Worm (Caenorhabditis elegans): ENCODE results near the gene F28B4.1.

Gene F28B4.1

DNA sequence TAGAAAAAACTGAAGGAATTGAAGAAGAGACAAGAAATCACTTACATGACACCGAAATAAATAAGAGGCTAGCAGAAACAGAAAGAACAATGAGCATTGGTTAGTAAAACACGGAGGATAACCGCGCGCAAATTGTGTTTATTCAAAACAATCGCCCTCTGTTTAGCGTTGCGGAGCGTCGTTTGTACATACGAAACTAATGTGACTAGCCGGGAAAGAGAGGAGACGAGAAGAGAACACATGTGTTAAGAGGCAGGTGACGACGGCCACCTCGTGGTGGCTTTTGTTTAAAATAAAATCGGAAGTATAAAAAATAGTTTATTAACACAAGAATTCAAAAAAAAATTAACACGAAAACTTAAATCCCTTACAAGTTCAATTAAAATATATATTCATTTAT, 40.9 kb downstream of the F28B4.1 start, which contains the start of gene F40F4.7 (continued):
- TF ChIP-seq fkh-10 (GFP tag; optimal IDR thresholded peaks at IDR 0.05) = no peak
- no peak for TF ChIP-seq elt-1 (tag; optimal IDR thresholded peaks at IDR 0.05)
- no peak for TF ChIP-seq nhr-28 (tag; optimal IDR thresholded peaks at IDR 0.05)
- peak; percentile 45 for TF ChIP-seq lin-39 (tag; optimal IDR thresholded peaks at IDR 0.05)

DNA sequence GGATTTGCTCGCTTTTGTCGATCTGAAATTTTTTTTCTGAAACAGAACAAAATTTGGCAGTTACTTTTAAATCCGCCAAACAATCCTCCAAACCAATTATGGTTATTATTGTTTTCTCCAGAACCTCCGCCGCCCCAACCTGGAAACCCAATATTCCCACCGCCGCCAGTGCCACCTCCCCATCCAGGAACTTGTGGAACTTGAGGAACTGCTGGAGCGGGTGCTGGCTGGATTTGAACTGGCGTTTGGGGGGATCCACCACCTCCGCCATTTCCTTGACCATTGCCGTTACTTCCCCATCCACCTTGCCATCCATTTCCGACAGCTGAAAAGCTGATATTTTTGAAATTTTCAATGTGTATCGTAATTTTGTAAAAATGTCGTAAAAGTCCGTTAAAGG, 42.9 kb downstream of the F28B4.1 start:
- no peak for TF ChIP-seq nhr-12 (tag; optimal IDR thresholded peaks at IDR 0.05)
- no peak for TF ChIP-seq nhr-76 (tag; optimal IDR thresholded peaks at IDR 0.05)
- TF ChIP-seq unc-39 (tag; optimal IDR thresholded peaks at IDR 0.05) = no peak
- TF ChIP-seq fos-1 (tag; optimal IDR thresholded peaks at IDR 0.05) = no peak
- no peak for TF ChIP-seq aly-2 (tag; optimal IDR thresholded peaks at IDR 0.05)
- no peak for TF ChIP-seq nhr-237 (tag; optimal IDR thresholded peaks at IDR 0.05)
- no peak for TF ChIP-seq tbx-2 (tag; optimal IDR thresholded peaks at IDR 0.05)
- TF ChIP-seq ceh-82 (tag; optimal IDR thresholded peaks at IDR 0.05) = no peak
- TF ChIP-seq unc-62 (GFP tag; optimal IDR thresholded peaks at IDR 0.05) = no peak
- TF ChIP-seq nhr-28 (tag; optimal IDR thresholded peaks at IDR 0.05) = no peak
- TF ChIP-seq R02D3.7 (tag; optimal IDR thresholded peaks at IDR 0.05) = no peak
- TF ChIP-seq mdl-1 (tag; optimal IDR thresholded peaks at IDR 0.05) = no peak
- TF ChIP-seq eor-1 (tag; optimal IDR thresholded peaks at IDR 0.05) = no peak
- TF ChIP-seq lin-39 (tag; optimal IDR thresholded peaks at IDR 0.05) = no peak
- TF ChIP-seq elt-1 (tag; optimal IDR thresholded peaks at IDR 0.05) = no peak
- TF ChIP-seq egl-5 (tag; optimal IDR thresholded peaks at IDR 0.05) = no peak

DNA sequence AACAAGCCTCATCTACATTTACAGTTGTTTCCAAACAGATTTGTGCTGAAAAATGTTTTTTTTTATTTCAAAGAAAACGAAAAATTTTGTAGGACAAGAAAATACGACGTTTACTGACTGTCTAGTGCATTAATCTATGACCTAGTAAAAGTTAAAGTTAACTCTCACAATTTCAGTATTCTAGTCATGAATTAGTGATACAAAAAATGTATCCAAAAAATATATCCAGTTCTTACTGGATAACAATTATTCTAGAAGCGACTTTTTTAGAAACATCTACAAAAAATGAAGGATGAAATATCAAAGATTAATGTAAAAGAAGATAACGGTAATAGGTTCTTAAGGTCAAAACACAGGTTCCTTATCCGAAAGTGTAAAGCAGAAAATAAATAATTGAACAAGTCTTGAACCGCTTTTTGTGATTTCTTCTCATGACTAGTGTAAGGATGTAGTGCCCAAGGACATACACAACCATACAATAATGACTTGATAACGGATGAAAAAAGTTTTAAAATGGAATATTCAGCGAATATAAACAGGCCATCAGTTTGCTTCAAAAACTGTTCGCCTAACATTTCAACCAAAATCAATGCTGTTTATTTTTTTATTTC, 45.7 kb downstream of the F28B4.1 start, which contains the start of gene pqn-37:
Gene pqn-37 (minus strand): TSS at position 51 of the 611 bp plus-strand sequence.
- TF ChIP-seq nhr-25 (tag; optimal IDR thresholded peaks at IDR 0.05) (peak; percentile 47), mml-1 (tag; optimal IDR thresholded peaks at IDR 0.05) (no peak), lin-39 (tag; optimal IDR thresholded peaks at IDR 0.05) (no peak), elt-2 (tag; optimal IDR thresholded peaks at IDR 0.05) (no peak)

DNA sequence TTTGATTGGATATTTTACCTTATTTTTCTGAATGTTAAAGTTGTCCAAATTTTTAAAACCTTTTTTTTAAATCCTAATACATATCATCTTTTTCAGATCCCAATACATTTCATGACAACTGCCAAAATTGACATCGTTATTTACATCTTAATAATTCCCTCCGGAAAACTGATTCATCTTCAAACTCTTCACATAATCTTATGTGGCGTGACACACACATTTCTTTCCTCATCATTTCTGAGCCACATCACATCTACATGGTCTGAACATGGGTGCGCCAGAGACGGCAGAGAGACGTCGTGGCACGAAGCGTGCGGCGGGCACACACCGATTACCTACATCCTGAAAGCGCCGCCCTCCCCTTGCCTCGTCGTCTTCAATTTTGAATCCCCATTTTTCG, 47.6 kb downstream of the F28B4.1 start, which contains the start of gene tba-9:
Gene tba-9 (plus strand): TSS at position 301 of the 400 bp plus-strand sequence.
- TF ChIP-seq snpc-4 (tag; optimal IDR thresholded peaks at IDR 0.05) (no peak), egl-5 (tag; optimal IDR thresholded peaks at IDR 0.05) (no peak), ama-1 (optimal IDR thresholded peaks at IDR 0.05) (no peak), fos-1 (tag; optimal IDR thresholded peaks at IDR 0.05) (no peak), ztf-4 (tag; optimal IDR thresholded peaks at IDR 0.05) (no peak), mml-1 (tag; optimal IDR thresholded peaks at IDR 0.05) (no peak), ztf-11 (tag; optimal IDR thresholded peaks at IDR 0.05) (no peak), unc-62 (GFP tag; optimal IDR thresholded peaks at IDR 0.05) (no peak), nhr-28 (tag; optimal IDR thresholded peaks at IDR 0.05) (no peak), elt-1 (tag; optimal IDR thresholded peaks at IDR 0.05) (no peak), tbx-2 (tag; optimal IDR thresholded peaks at IDR 0.05) (no peak), nhr-23 (tag; optimal IDR thresholded peaks at IDR 0.05) (no peak), jun-1 (tag; optimal IDR thresholded peaks at IDR 0.05) (no peak), ceh-82 (tag; optimal IDR thresholded peaks at IDR 0.05) (no peak), ceh-9 (tag; optimal IDR thresholded peaks at IDR 0.05) (no peak), lin-39 (tag; optimal IDR thresholded peaks at IDR 0.05) (no peak), fkh-10 (GFP tag; optimal IDR thresholded peaks at IDR 0.05) (no peak), nhr-77 (tag; optimal IDR thresholded peaks at IDR 0.05) (no peak)

Measured in whole organism, L3 larva.